Fruit fly (Drosophila melanogaster): ENCODE results near the gene repo.

repo gene

dm6 chr3R:18274328-18275098 lies 38.5 kb downstream of the repo start, which contains the start of the genes Vps39 and eIF1A (continued):
- peak in 1 of 2 experiments; percentile 6 for TF ChIP-seq bsh (GFP tag; optimal IDR thresholded peaks at IDR 0.05)
- TF ChIP-seq cad (GFP tag; optimal IDR thresholded peaks at IDR 0.05): no peak
- peak; percentile 13 for TF ChIP-seq CG18476 (GFP tag; optimal IDR thresholded peaks at IDR 0.05)
- TF ChIP-seq tup (GFP tag; optimal IDR thresholded peaks at IDR 0.05): no peak
- no peak for TF ChIP-seq hkb (optimal IDR thresholded peaks at IDR 0.05)
- TF ChIP-seq hkb (GFP tag; IDR thresholded peaks at IDR 0.05): no peak
- peak; percentile 2 for TF ChIP-seq CG3838 (GFP tag; optimal IDR thresholded peaks at IDR 0.05)
- no peak for TF ChIP-seq zfh1 (GFP tag; IDR thresholded peaks at IDR 0.05)
- TF ChIP-seq zen (tag; optimal IDR thresholded peaks at IDR 0.05): peak; percentile 42
- no peak for TF ChIP-seq gcm (GFP tag; optimal IDR thresholded peaks at IDR 0.05)
- TF ChIP-seq HLH4C (GFP tag; IDR thresholded peaks at IDR 0.05; ENCODE audit: partially characterized antibody): peak; percentile 93
- peak; percentile 11 for TF ChIP-seq CHES-1-like (GFP tag; optimal IDR thresholded peaks at IDR 0.05)
- peak; percentile 48 for TF ChIP-seq Xbp1 (GFP tag; optimal IDR thresholded peaks at IDR 0.05)
- TF ChIP-seq Opbp (GFP tag; IDR thresholded peaks at IDR 0.05; ENCODE audit: partially characterized antibody): peak; percentile 69
- TF ChIP-seq slou (GFP tag; optimal IDR thresholded peaks at IDR 0.05): peak; percentile 25
- peak; percentile 46; the same call in 1 of the 3 replicates for TF ChIP-seq CG17361 (GFP tag; IDR thresholded peaks at IDR 0.05)
- TF ChIP-seq CG10543 (GFP tag; optimal IDR thresholded peaks at IDR 0.05): peak; percentile 15
- TF ChIP-seq Mad (GFP tag; optimal IDR thresholded peaks at IDR 0.05): peak; percentile 42
- TF ChIP-seq ewg (GFP tag; optimal IDR thresholded peaks at IDR 0.05): peak; percentile 26
- no peak for TF ChIP-seq GATAe (GFP tag; conservative IDR thresholded peaks at IDR 0.05)
- TF ChIP-seq Antp (GFP tag; optimal IDR thresholded peaks at IDR 0.05): peak; percentile 4
- TF ChIP-seq CG13123 (GFP tag; optimal IDR thresholded peaks at IDR 0.05): peak; percentile 44
- TF ChIP-seq CG6272 (GFP tag; IDR thresholded peaks at IDR 0.05): peak; percentile 36; the same call in 1 of the 2 replicates
- peak; percentile 60 for TF ChIP-seq stwl (tag; optimal IDR thresholded peaks at IDR 0.05)
- TF ChIP-seq nmo (GFP tag; optimal IDR thresholded peaks at IDR 0.05): peak; percentile 64
- TF ChIP-seq Lhr (GFP tag; optimal IDR thresholded peaks at IDR 0.05): peak; percentile 67
- peak; percentile 57 for TF ChIP-seq CG17829 (tag; optimal IDR thresholded peaks at IDR 0.05)
- TF ChIP-seq CG7372 (GFP tag; IDR thresholded peaks at IDR 0.05): peak; percentile 53; the same call in 1 of the 2 replicates

dm6 chr3R:18275113-18275782 lies 39.3 kb downstream of the repo start:
- TF ChIP-seq oc (tag; optimal IDR thresholded peaks at IDR 0.05): no peak
- peak; percentile 23 for TF ChIP-seq CG17385 (GFP tag; optimal IDR thresholded peaks at IDR 0.05)
- TF ChIP-seq Drgx (GFP tag; IDR thresholded peaks at IDR 0.05): peak; percentile 13; the same call in 1 of the 2 replicates
- TF ChIP-seq Sin3A (optimal IDR thresholded peaks at IDR 0.05): no peak
- TF ChIP-seq CG32532 (GFP tag; IDR thresholded peaks at IDR 0.05): peak; percentile 25; the same call in 1 of the 2 replicates
- TF ChIP-seq her (GFP tag; optimal IDR thresholded peaks at IDR 0.05): no peak
- peak; percentile 34 for TF ChIP-seq kah (GFP tag; optimal IDR thresholded peaks at IDR 0.05)
- no peak for TF ChIP-seq Hey (tag; optimal IDR thresholded peaks at IDR 0.05)
- TF ChIP-seq Trl (optimal IDR thresholded peaks at IDR 0.05): peak; percentile 94 to 98
- TF ChIP-seq Trl (GFP tag; optimal IDR thresholded peaks at IDR 0.05): no peak
- peak; percentile 3 for TF ChIP-seq CG2712 (tag; optimal IDR thresholded peaks at IDR 0.05)
- TF ChIP-seq TFAM (GFP tag; optimal IDR thresholded peaks at IDR 0.05): no peak
- no peak for TF ChIP-seq Atf-2 (GFP tag; optimal IDR thresholded peaks at IDR 0.05)
- peak; percentile 44 for TF ChIP-seq HLHmδ (GFP tag; optimal IDR thresholded peaks at IDR 0.05)
- TF ChIP-seq chinmo (GFP tag; IDR thresholded peaks at IDR 0.05; ENCODE audit: partially characterized antibody): peak; percentile 82; the same call in 2 of the 4 replicates
- peak; percentile 55 for TF ChIP-seq nom (GFP tag; optimal IDR thresholded peaks at IDR 0.05)
- TF ChIP-seq CG9437 (GFP tag; optimal IDR thresholded peaks at IDR 0.05): peak; percentile 81
- TF ChIP-seq CG34376 (GFP tag; optimal IDR thresholded peaks at IDR 0.05): peak; percentile 10
- TF ChIP-seq MBD-R2 (GFP tag; IDR thresholded peaks at IDR 0.05): no peak
- TF ChIP-seq pros (GFP tag; optimal IDR thresholded peaks at IDR 0.05): peak; percentile 76
- no peak for TF ChIP-seq knrl (GFP tag; IDR thresholded peaks at IDR 0.05; ENCODE audit: partially characterized antibody)
